Worm (Caenorhabditis elegans): Measurements from ENCODE around the gene otpl-8.

The otpl-8 gene

DNA sequence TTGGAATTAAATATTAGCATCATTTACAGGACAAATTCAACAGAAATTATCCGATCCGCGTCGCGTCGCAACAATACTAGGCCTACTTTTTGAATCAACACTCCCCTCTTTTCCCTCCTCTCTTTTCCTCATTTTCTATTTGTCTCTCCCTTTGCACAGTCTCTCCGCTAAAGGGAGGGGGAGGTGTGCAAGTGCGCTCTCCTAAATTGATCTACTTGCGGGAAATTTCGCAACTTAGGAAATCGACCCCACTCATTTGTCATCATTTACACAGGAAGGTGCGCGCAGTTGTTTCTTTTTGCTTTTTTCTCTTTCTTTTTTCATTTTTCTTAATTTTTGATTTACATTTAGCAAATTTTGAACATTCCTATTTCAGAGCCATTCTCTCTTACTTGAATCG, 12.2 kb upstream of the otpl-8 start, which contains the start of gene C04B4.2:
TSS of gene C04B4.2 (plus strand) at position 371 of the 400 bp plus-strand sequence.
- TF ChIP-seq unc-62 (GFP tag; optimal IDR thresholded peaks at IDR 0.05), result no peak

DNA sequence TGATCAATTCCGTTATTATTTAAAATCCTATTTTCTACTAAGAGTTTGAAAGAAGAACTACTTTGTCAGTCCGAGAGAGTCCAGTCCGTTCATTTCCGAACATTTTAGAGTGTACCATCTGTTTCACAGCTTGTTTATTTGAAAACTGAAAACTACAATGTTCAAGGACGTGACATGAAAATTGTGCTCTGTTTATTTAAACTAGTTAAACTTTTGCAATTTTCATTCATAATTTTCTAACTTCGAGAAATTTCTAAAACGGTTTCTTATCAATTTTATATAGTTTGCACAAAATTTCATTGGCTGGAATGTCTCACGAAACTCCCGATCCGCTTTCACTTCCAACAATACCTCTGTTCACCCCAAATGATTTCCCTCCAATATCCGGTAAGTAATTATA, 9.7 kb upstream of the otpl-8 start, which contains the start of gene C04B4.1:
TSS of gene C04B4.1 (plus strand) at position 301 of the 400 bp plus-strand sequence.
- no peak for TF ChIP-seq unc-62 (GFP tag; optimal IDR thresholded peaks at IDR 0.05)

DNA sequence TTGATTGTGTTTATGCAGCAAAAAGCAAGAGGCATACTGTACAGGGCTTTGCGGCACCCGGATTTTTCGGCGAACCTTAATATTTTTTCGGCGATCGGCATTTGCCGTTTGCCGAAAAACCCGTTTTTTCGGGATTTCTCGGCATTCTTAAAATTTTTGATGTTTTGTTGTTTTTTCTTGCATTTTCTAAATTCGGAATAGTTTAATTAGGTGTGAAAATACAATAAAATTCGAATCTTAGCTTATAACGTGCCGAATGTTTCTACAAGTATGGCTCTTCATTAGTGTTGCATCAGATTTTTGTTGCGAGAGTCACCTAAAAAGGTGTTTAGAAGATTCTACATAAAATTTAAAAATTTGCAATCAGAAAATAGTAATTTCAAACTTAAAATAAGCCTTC, 4.8 kb upstream of the otpl-8 start, which contains the start of gene C04B4.6:
TSS of gene C04B4.6 (minus strand) at position 101 of the 400 bp plus-strand sequence.
- no peak for TF ChIP-seq unc-62 (GFP tag; optimal IDR thresholded peaks at IDR 0.05)

DNA sequence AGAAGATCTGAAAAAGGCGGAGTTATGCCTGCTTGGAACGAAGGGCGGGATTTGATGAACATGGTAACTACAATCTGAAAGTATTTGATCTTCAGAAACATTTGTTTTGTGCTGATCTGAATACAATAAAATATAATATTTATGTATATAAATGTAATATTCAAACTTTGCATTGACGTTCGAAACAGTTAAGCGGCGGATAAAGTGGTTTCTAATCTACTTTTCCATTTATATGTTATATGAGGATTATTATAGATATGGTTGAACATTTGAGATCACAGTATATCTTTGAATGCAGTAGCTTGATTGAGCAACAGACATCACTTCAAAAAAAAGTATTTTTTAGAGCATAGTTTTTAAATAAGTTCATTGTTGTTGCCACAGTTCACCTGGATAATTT, 3.1 kb upstream of the otpl-8 start, which contains the start of gene H19J13.2:
TSS of gene H19J13.2 (minus strand) at position 101 of the 400 bp plus-strand sequence.
- TF ChIP-seq unc-62 (GFP tag; optimal IDR thresholded peaks at IDR 0.05), result no peak

DNA sequence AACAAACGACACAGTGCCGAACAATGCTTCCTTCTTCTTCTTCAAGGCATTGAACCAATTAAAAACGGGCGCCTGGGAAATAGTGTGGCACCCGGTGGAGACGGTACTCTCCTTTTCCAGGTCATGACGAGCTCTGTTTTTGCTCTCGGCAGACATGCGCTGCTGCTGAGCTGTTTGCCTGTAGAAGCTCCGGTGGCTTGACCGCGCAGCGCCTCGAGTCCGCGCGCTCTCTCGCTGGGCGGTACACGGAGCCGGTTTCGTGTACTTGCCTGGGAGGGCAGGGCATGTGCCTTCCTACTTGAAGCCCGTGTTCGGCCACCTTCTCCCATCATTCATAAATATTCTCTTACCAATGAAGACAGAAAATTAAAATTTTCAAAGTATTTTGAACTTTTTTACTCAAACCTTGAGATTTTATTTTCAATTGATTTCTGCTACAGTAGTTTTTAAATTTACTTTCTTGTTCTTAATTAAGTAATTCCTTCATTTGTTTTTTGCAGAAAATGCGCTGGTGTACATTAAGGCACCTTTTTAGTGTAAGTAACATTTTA, 10.3 kb downstream of the otpl-8 start, which contains the start of gene E01G6.1:
TSS of gene E01G6.1 (plus strand) at position 501 of the 551 bp plus-strand sequence.
- no peak for TF ChIP-seq unc-62 (GFP tag; optimal IDR thresholded peaks at IDR 0.05)

DNA sequence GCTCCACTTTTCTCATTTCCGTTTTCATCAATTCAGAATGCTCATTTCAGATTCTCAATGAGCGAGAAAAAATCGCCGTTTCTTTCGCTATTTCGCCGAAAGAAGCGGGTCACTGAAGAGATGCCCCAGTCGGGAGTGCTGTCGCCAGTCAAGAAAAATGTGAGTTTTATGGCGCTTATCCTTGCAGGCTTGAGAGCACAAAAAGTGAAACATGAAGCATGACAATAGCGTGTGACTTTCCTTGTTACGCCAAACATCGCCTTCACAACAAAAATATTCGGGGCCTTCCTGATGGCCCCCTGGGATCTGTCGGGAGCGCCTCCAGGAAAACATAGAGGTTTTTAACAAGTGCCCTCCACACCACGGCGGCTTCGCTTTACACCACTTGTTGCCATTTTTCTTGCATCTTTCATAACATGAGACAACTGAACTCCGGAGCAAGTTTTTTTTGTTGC, 14.1 kb downstream of the otpl-8 start, which contains the start of gene E01G6.2:
TSS of gene E01G6.2 (plus strand) at position 51 of the 455 bp plus-strand sequence.
- no peak for TF ChIP-seq unc-62 (GFP tag; optimal IDR thresholded peaks at IDR 0.05)

DNA sequence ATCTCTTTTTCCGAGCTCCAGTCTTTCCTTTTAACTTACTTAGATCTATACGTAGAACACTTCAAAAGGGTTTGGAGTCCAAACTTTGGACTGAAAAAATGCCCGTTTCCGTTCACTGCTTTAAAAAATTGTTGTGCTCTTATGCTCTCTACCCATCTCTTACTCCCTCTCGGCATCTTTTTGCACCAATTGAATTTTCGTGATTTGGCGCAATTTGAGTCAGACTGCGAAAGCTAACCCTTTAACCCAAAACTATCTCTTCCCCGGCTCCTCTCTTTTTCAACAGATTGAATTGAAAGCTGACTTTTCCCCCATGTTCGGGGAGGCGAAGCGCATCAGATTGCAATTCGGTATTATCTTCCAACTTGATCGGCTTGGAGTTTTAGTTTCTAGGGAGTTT, 18.6 kb downstream of the otpl-8 start:
- no peak for TF ChIP-seq unc-62 (GFP tag; optimal IDR thresholded peaks at IDR 0.05)

DNA sequence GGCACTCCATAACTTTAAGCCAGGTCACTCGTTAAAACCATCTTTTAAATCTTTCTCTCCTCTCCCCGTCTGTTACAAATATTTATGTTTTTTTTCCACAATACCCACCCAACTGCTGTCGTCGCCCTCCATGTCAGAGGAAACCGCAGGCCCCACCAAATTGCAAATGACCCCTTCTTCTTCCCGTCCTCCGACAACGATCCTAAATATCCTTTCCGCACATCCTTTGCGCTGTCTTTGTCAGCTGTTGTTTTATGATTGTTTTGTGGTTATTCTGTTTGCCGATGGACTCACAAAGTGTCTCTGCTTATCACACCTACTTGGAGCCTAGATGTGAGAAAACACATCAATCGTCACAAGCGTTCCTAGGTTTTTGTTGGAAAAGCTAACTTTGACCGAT, 22.6 kb downstream of the otpl-8 start:
- no peak for TF ChIP-seq unc-62 (GFP tag; optimal IDR thresholded peaks at IDR 0.05)

DNA sequence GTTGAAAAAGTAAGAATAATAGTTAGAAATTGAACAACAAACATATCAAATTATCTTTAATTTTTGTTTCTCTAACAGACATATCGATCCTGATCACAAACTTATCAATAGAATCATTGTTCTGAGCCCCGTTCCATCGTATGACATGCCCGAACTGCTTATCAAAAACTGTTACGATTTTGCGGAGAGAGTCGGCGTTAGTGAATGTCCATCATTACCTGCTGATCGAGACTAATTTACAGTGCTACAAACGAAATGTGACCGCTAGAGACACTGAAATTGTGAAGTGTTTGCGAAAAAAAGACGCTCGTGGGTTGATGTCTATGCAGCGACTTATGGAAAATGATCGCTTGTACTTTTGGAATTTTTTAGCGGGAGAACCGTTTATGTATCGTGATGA, 27.8 kb downstream of the otpl-8 start:
- TF ChIP-seq unc-62 (GFP tag; optimal IDR thresholded peaks at IDR 0.05), result no peak

DNA sequence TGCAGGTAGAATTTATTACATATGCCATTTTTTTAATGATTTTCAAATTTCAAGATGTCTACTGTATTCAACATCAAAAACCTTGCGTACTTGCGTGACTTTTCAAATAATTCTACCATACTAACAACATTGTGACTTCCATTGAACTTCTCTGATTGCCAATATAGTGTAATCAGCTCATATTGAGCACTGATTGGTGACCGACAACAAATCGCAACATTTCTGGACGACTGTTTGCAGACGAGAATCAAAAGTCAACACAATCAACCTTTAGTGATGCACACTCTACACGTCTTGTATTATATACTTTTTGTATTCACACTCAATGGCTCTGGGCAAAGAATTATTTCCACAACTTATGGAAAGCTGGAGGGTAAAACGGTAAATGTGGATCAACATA, 29.3 kb downstream of the otpl-8 start, which contains the start of gene cest-3:
TSS of gene cest-3 (plus strand) at position 190 of the 400 bp plus-strand sequence.
- no peak for TF ChIP-seq unc-62 (GFP tag; optimal IDR thresholded peaks at IDR 0.05)

DNA sequence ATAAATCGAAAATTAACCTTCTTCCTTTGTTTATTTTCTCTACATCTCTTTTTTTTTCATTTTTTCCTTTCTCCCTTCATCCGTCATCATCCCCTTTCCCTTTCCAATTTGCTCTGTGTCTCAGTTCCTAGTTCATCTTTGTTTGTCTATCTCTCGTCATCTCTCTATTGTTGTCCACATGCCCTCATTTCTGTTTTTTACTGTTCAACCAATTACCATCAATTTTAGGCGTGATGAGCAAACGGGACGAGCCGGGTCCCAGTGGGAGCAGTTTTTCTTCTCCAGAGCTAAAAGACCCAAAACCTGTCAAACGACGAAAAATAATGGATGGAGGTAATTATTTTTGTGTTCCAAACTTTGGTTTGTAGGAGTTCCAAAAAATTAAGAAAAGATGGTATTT, 35.4 kb downstream of the otpl-8 start, which contains the start of gene C23H4.6:
TSS of gene C23H4.6 (plus strand) at position 219 of the 400 bp plus-strand sequence.
- TF ChIP-seq unc-62 (GFP tag; optimal IDR thresholded peaks at IDR 0.05), result no peak

DNA sequence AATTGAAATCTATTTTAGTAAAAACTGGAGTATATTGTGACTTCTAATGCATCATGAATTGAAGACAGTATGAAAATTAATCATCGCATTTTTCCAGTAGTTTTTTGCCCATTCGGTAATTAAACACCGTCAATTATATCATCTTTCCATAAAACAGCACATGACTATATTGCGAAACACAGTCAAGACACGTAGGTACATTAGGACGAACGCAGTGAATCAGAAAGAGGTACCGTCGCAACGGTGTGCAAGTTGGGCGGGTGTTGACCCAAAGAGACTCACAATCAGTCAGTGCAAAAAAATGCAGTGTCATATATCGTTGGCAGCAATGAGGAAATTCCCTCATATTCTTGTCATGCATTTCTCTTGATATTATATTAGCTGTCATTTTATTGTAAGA, 36.3 kb downstream of the otpl-8 start:
- no peak for TF ChIP-seq unc-62 (GFP tag; optimal IDR thresholded peaks at IDR 0.05)

DNA sequence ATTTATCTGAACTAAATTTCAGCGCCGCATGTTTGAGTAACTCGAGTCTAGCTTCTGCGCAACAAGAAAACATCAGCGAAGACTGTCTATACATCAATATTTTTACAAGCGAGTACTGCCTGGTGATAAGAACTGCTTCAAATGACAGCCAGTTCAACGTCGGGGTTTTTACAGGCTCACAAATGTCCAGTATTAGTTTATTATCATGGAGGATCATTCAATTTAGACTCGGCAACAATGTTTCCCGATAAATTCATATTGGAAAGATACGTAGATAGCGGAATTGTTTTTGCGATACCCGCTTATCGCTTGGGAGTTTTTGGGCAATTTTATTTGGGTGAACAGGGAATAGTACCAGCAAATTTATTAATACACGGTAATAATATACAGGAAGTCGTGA, 40.4 kb downstream of the otpl-8 start:
- no peak for TF ChIP-seq unc-62 (GFP tag; optimal IDR thresholded peaks at IDR 0.05)

DNA sequence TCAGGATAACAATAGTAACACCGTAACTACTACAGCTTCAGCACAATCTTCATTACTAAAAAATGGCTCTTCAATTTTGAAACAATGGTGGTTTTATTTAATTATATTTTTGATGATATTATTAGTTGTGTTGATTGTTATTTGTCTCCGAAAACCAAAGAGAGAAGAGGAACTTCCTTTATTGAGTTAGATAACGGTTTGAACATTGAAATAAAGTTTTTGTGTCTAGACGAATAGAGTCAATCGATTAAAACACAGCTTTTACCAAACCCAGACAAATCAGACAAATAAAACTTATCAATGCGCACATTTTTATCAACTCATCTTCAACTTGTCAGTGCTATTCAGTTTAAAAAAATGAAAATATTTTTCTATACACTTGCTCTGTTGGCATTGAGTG, 41.1 kb downstream of the otpl-8 start, which contains the start of gene cest-7:
TSS of gene cest-7 (plus strand) at position 301 of the 400 bp plus-strand sequence.
- no peak for TF ChIP-seq unc-62 (GFP tag; optimal IDR thresholded peaks at IDR 0.05)

DNA sequence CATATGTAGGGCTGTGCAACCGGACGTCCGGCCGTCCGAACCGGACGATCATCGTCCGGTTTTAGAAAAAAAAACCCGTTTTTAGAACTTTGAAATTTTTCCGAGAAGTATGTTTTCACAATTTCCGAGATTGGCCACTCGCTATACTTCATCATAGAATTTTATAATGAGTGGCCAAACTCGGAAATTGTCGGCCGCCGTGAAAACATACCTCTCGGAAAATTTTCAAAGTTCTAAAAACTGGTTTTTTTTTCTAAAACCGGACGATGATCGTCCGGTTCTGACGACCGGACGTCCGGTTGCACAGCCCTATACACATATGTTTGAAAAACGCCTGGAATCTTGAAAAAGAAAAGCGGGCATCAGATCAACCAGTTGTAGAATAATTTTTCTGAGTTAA, 43.6 kb downstream of the otpl-8 start:
- no peak for TF ChIP-seq unc-62 (GFP tag; optimal IDR thresholded peaks at IDR 0.05)

DNA sequence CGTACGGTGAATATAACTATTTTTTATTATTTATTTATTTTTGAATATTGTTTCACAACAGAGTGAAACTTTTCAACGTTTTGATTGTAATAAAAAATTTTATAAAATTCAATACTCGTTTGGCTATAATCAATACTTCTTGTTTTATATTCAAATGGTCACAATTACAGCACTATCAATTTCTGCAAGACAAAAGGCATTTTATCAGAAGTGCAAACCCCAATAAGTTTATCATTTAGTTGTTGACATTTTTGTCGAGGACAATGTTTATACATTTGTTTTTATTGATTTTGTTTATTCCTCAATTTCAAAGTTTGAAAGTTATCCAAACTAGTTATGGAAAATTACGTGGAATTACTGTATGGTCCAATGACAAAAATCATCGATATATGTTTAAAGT, 44.8 kb downstream of the otpl-8 start, which contains the start of gene cest-9.1:
TSS of gene cest-9.1 (plus strand) at position 213 of the 400 bp plus-strand sequence.
- TF ChIP-seq unc-62 (GFP tag; optimal IDR thresholded peaks at IDR 0.05), result no peak

DNA sequence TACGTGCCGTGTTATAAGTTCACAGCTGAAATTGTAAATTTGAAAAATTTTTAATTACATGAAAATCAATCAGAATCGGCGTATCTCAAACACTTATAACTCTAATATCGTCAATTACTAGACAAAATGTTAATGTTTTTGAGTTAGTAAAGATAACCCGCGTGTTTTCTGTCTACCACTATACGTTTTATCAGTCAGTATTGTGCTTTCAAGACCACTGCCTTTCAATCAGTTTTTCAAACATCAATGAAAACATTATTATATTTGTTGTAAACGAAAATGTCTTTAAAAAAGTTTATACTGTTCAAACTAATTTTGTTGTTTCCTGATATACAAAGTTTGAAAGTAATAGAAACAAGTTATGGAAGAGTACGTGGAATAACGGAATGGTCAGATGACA, 48.0 kb downstream of the otpl-8 start:
- TF ChIP-seq unc-62 (GFP tag; optimal IDR thresholded peaks at IDR 0.05), result no peak
